Worm (Caenorhabditis elegans): ENCODE measurements around the gene F49E8.6.

The F49E8.6 gene

ce11 chrIV:7503322-7503721 is 51.1 kb downstream of the F49E8.6 start, which contains the start of gene glt-6:
Gene glt-6 (plus strand): TSS chrIV:7503622.
- TF ChIP-seq ama-1 (optimal IDR thresholded peaks at IDR 0.05): no peak
- no peak for TF ChIP-seq ama-1 (GFP tag; optimal IDR thresholded peaks at IDR 0.05)
- TF ChIP-seq him-1 (tag; optimal IDR thresholded peaks at IDR 0.05): no peak
- TF ChIP-seq fkh-3 (tag; optimal IDR thresholded peaks at IDR 0.05): no peak

Measured in whole organism, young adult.